Worm (Caenorhabditis elegans) whole organism, mixed stage, embryonic: ENCODE data around the gene clec-187.

ENCODE experiments used
- ces-1 ChIP-seq: fragments of 150-350 bp; optimal IDR thresholded peaks from 2 replicates; lab custom pipeline; 2014; ENCODE audit warnings: missing biosample characterization, missing genetic modification reagents, missing genetic modification characterization
- lin-13 ChIP-seq: fragments of 150-350 bp; optimal IDR thresholded peaks from 2 replicates; lab custom pipeline; 2014; ENCODE audit warnings: missing biosample characterization, missing genetic modification characterization
- lsy-2 ChIP-seq: fragments of 150-350 bp; optimal IDR thresholded peaks from 2 replicates; lab custom pipeline; 2014; ENCODE audit warnings: missing biosample characterization, missing genetic modification characterization
- nhr-12 ChIP-seq: fragments of 150-350 bp; optimal IDR thresholded peaks from 2 replicates; lab custom pipeline; 2014; ENCODE audit warnings: missing biosample characterization, missing genetic modification characterization
- nhr-237 ChIP-seq: fragments of 150-350 bp; optimal IDR thresholded peaks from 2 replicates; lab custom pipeline; 2014; ENCODE audit warnings: missing biosample characterization, missing genetic modification characterization
- nhr-76 ChIP-seq: sonication (generic microtip); optimal IDR thresholded peaks from 2 replicates; lab custom pipeline; 2017; ENCODE audit warnings: missing biosample characterization, missing genetic modification characterization
- pha-4 ChIP-seq: fragments of 150-350 bp; optimal IDR thresholded peaks from 2 replicates; lab custom pipeline; 2018; ENCODE audit warnings: missing biosample characterization, missing genetic modification reagents, missing genetic modification characterization
- tbx-8 ChIP-seq: fragments of 200-800 bp; sonication (Bioruptor generic); optimal IDR thresholded peaks from 2 replicates; lab custom pipeline; 2018; ENCODE audit warnings: mild to moderate bottlenecking, missing genetic modification characterization, moderate library complexity, missing compliant biosample characterization
- unc-62 ChIP-seq: fragments of 150-350 bp; optimal IDR thresholded peaks from 2 replicates; lab custom pipeline; 2014; ENCODE audit warnings: missing biosample characterization, missing genetic modification reagents, missing genetic modification characterization
- ztf-11 ChIP-seq: fragments of 150-350 bp; optimal IDR thresholded peaks from 2 replicates; lab custom pipeline; 2014; ENCODE audit warnings: missing biosample characterization, missing genetic modification characterization

ce11 chrIV:12896371-12896882, 25.1 kb upstream of the clec-187 start, which contains the start of gene K08D8.7:
- TF ChIP-seq ces-1 (GFP tag; lab: Kevin White, UChicago): no peak
- TF ChIP-seq tbx-8 (GFP tag; lab: Kevin White, UChicago): no peak
- TF ChIP-seq nhr-76 (tag; lab: Kevin White, UChicago): no peak
- no peak for TF ChIP-seq unc-62 (GFP tag; lab: Kevin White, UChicago)
- no peak for TF ChIP-seq nhr-12 (tag; lab: Kevin White, UChicago)
- no peak for TF ChIP-seq nhr-237 (tag; lab: Kevin White, UChicago)
- TF ChIP-seq pha-4 (tag; lab: Kevin White, UChicago): no peak
- TF ChIP-seq ztf-11 (tag; lab: Kevin White, UChicago): no peak
- TF ChIP-seq lin-13 (tag; lab: Kevin White, UChicago): no peak
- no peak for TF ChIP-seq lsy-2 (tag; lab: Kevin White, UChicago)
